Fruit fly (Drosophila melanogaster) Kc167 (cell line): ENCODE results near the gene vir-1.

Experiments
- Sin3A ChIP-seq: fragments of >200 bp; optimal IDR thresholded peaks from 2 replicates; lab custom pipeline; 2018; ENCODE audit warnings: missing external identifiers
- insv ChIP-seq: fragments of >200 bp; optimal IDR thresholded peaks from 3 replicates; lab custom pipeline; 2018; ENCODE audit warnings: missing external identifiers
- psq ChIP-seq: fragments of >200 bp; optimal IDR thresholded peaks from 2 replicates; lab custom pipeline; 2017; ENCODE audit warnings: missing external identifiers
- ttk ChIP-seq: sonication (Bioruptor generic); optimal IDR thresholded peaks from 2 replicates; lab custom pipeline; 2017; ENCODE audit warnings: missing external identifiers

dm6 chr2L:12457201-12457600, 34.0 kb upstream of the vir-1 start:
- TF ChIP-seq insv (lab: Kevin White, UChicago) (no peak), ttk (lab: Kevin White, UChicago) (no peak), psq (lab: Kevin White, UChicago) (no peak), Sin3A (no peak)
